Fruit fly (Drosophila melanogaster) whole organism, adult: ENCODE results near the gene DNAlig4.

Experiments
- Clk ChIP-seq: fragments of 200-800 bp; sonication (Bioruptor generic); optimal IDR thresholded peaks from 2 replicates; lab custom pipeline; 2017; ENCODE audit warnings: missing biosample characterization, missing genetic modification characterization
- cnc ChIP-seq, 2 experiments: fragments of >200 bp; optimal IDR thresholded peaks; 2 replicates each; lab custom pipeline; 2017
- tj ChIP-seq: fragments of 200-800 bp; sonication (Bioruptor generic); optimal IDR thresholded peaks from 3 replicates; lab custom pipeline; 2017; ENCODE audit warnings: missing biosample characterization, mild to moderate bottlenecking, missing genetic modification characterization, moderate library complexity
- toe ChIP-seq: fragments of 200-800 bp; sonication (Bioruptor generic); optimal IDR thresholded peaks from 2 replicates; lab custom pipeline; 2016; ENCODE audit warnings: missing biosample characterization, missing genetic modification characterization

- TF ChIP-seq cnc (optimal IDR thresholded peaks at IDR 0.05; lab: Kevin White, UChicago) = no peak
- TF ChIP-seq Clk (GFP tag; lab: Kevin White, UChicago) = no peak
- no peak for TF ChIP-seq toe
- TF ChIP-seq tj = no peak
Observed at dm6 chrX:13629414-13629813, 38.2 kb downstream of the DNAlig4 start.
